Fruit fly (Drosophila melanogaster) whole organism, embryonic: ENCODE results near the gene AstC.

Experiments
- Aef1 ChIP-seq: fragments of 200-800 bp; sonication (Bioruptor generic); IDR thresholded peaks from 3 replicates; pipeline ENCODE4 v1.3.6; 2022; ENCODE audit warnings: missing biosample characterization, missing genetic modification characterization
- CG10431 ChIP-seq: fragments of 200-800 bp; sonication (Bioruptor generic); optimal IDR thresholded peaks from 3 replicates; lab custom pipeline; 2018; ENCODE audit warnings: missing biosample characterization, mild to moderate bottlenecking, missing genetic modification characterization
- CG13424 ChIP-seq: fragments of 200-800 bp; sonication (Bioruptor generic); optimal IDR thresholded peaks from 2 replicates; lab custom pipeline; 2019; ENCODE audit warnings: missing biosample characterization, mild to moderate bottlenecking, missing genetic modification characterization, moderate library complexity
- CG15269 ChIP-seq: fragments of 200-800 bp; sonication (Bioruptor generic); optimal IDR thresholded peaks from 2 replicates; lab custom pipeline; 2018; ENCODE audit warnings: missing biosample characterization, mild to moderate bottlenecking, missing genetic modification characterization, moderate library complexity
- CG17328 ChIP-seq: fragments of 200-800 bp; sonication (Bioruptor generic); IDR thresholded peaks from 2 replicates; pipeline ENCODE4 v1.3.6; 2022; ENCODE audit warnings: missing biosample characterization, missing genetic modification characterization
- CG17802 ChIP-seq: fragments of 200-800 bp; sonication (Bioruptor generic); optimal IDR thresholded peaks from 2 replicates; lab custom pipeline; 2018; ENCODE audit warnings: missing biosample characterization, mild to moderate bottlenecking, missing genetic modification characterization, moderate library complexity
- CG2712 ChIP-seq: fragments of 200-800 bp; optimal IDR thresholded peaks from 3 replicates; lab custom pipeline; 2019; ENCODE audit warnings: missing biosample characterization, mild to moderate bottlenecking, missing genetic modification characterization, moderate library complexity
- CG3163 ChIP-seq: fragments of 200-800 bp; sonication (Bioruptor generic); optimal IDR thresholded peaks from 3 replicates; lab custom pipeline; 2016; ENCODE audit warnings: missing biosample characterization, missing genetic modification characterization
- CG7271 ChIP-seq: fragments of 200-800 bp; sonication (Bioruptor generic); optimal IDR thresholded peaks from 2 replicates; lab custom pipeline; 2018; ENCODE audit warnings: missing biosample characterization, mild to moderate bottlenecking, missing genetic modification characterization, moderate library complexity
- CG7556 ChIP-seq: fragments of 200-800 bp; sonication (Bioruptor generic); optimal IDR thresholded peaks from 2 replicates; lab custom pipeline; 2017; ENCODE audit warnings: missing biosample characterization, mild to moderate bottlenecking, missing genetic modification characterization
- E2f1 ChIP-seq: fragments of 200-800 bp; sonication (Bioruptor generic); IDR thresholded peaks from 2 replicates; pipeline ENCODE4 v1.3.6; 2022; ENCODE audit warnings: missing biosample characterization, missing genetic modification characterization
- E2f2 ChIP-seq: fragments of 200-800 bp; sonication (Bioruptor generic); IDR thresholded peaks from 2 replicates; pipeline ENCODE4 v1.3.6; 2022; ENCODE audit warnings: missing biosample characterization, missing genetic modification characterization
- Gug ChIP-seq: fragments of 200-800 bp; sonication (Bioruptor generic); IDR thresholded peaks from 4 replicates; pipeline ENCODE4 v1.3.6; 2022; ENCODE audit warnings: missing biosample characterization, missing genetic modification characterization
- H2.0 ChIP-seq: fragments of 200-800 bp; sonication (Bioruptor generic); IDR thresholded peaks from 2 replicates; pipeline ENCODE4 v1.3.6; 2022; ENCODE audit warnings: missing biosample characterization, missing genetic modification characterization
- Hr78 ChIP-seq, 2 experiments: fragments of 200-800 bp in 1 of 2; fragments of >200 bp in 1 of 2; sonication (Bioruptor generic) in 1 of 2; optimal IDR thresholded peaks; 2 replicates each; lab custom pipeline; 2017 to 2019; ENCODE audit warnings: missing biosample characterization in 2 of 2, missing genetic modification characterization in 2 of 2, mild to moderate bottlenecking in 1 of 2, moderate library complexity in 1 of 2
- Lpt ChIP-seq: fragments of >200 bp; optimal IDR thresholded peaks from 2 replicates; lab custom pipeline; 2018; ENCODE audit warnings: missing biosample characterization, missing genetic modification characterization
- MBD-R2 ChIP-seq: fragments of 200-800 bp; sonication (Bioruptor generic); IDR thresholded peaks from 2 replicates; pipeline ENCODE4 v1.3.6; 2022; ENCODE audit warnings: missing biosample characterization, missing genetic modification characterization
- Mad ChIP-seq: fragments of 200-800 bp; sonication (Bioruptor generic); optimal IDR thresholded peaks from 2 replicates; lab custom pipeline; 2016; ENCODE audit warnings: missing biosample characterization, missing genetic modification characterization
- Oaz ChIP-seq: fragments of 200-800 bp; sonication (Bioruptor generic); IDR thresholded peaks from 2 replicates; pipeline ENCODE4 v1.3.6; 2022; ENCODE audit warnings: missing biosample characterization, missing genetic modification characterization
- Optix ChIP-seq: fragments of 200-800 bp; sonication (Bioruptor generic); IDR thresholded peaks from 3 replicates; pipeline ENCODE4 v1.3.6; 2022; ENCODE audit warnings: missing biosample characterization, missing genetic modification characterization
- Rx ChIP-seq: fragments of 200-800 bp; sonication (Bioruptor generic); IDR thresholded peaks from 2 replicates; pipeline ENCODE4 v1.3.6; 2022; ENCODE audit warnings: missing biosample characterization, missing genetic modification characterization
- Sox102F ChIP-seq: fragments of 200-800 bp; sonication (Bioruptor generic); optimal IDR thresholded peaks from 2 replicates; lab custom pipeline; 2018; ENCODE audit warnings: missing biosample characterization, mild to moderate bottlenecking, missing genetic modification characterization, moderate library complexity
- ac ChIP-seq: fragments of 200-800 bp; sonication (Bioruptor generic); optimal IDR thresholded peaks from 3 replicates; lab custom pipeline; 2017; ENCODE audit warnings: missing biosample characterization, mild to moderate bottlenecking, missing genetic modification characterization
- ase ChIP-seq: fragments of 200-800 bp; sonication (Bioruptor generic); IDR thresholded peaks from 3 replicates; pipeline ENCODE4 v1.3.6; 2022; ENCODE audit warnings: missing biosample characterization, missing genetic modification characterization
- bsh ChIP-seq, 2 experiments: fragments of 200-800 bp; sonication (Bioruptor generic); optimal IDR thresholded peaks; 2 replicates each; lab custom pipeline; 2017 to 2018; ENCODE audit warnings: mild to moderate bottlenecking in 2 of 2, missing biosample characterization in 2 of 2, missing genetic modification characterization in 2 of 2, moderate library complexity in 1 of 2
- ci ChIP-seq: fragments of 200-800 bp; sonication (Bioruptor generic); IDR thresholded peaks from 3 replicates; pipeline ENCODE4 v1.3.6; 2022; ENCODE audit warnings: missing biosample characterization, missing genetic modification characterization
- dmrt99B ChIP-seq: fragments of 200-800 bp; sonication (Bioruptor generic); optimal IDR thresholded peaks from 2 replicates; lab custom pipeline; 2018; ENCODE audit warnings: missing biosample characterization, mild to moderate bottlenecking, missing genetic modification characterization, moderate library complexity
- dysf ChIP-seq: fragments of 200-800 bp; sonication (Bioruptor generic); IDR thresholded peaks from 3 replicates; pipeline ENCODE4 v1.3.6; 2022; ENCODE audit warnings: missing biosample characterization, missing genetic modification characterization
- gce ChIP-seq: fragments of 200-800 bp; sonication (Bioruptor generic); IDR thresholded peaks from 3 replicates; pipeline ENCODE4 v1.3.6; 2022; ENCODE audit warnings: missing biosample characterization, missing genetic modification characterization
- gcm ChIP-seq: fragments of 200-800 bp; sonication (Bioruptor generic); optimal IDR thresholded peaks from 2 replicates; lab custom pipeline; 2019; ENCODE audit warnings: missing biosample characterization, mild to moderate bottlenecking, missing genetic modification characterization, moderate library complexity
- grau ChIP-seq: fragments of 200-800 bp; optimal IDR thresholded peaks from 3 replicates; lab custom pipeline; 2019; ENCODE audit warnings: missing biosample characterization, mild to moderate bottlenecking, missing genetic modification characterization, moderate library complexity
- hkb ChIP-seq, 2 experiments: fragments of 200-800 bp in 1 of 2; fragments of >200 bp in 1 of 2; sonication (Bioruptor generic) in 1 of 2; IDR thresholded peaks in 1 of 2; optimal IDR thresholded peaks in 1 of 2; 2 replicates each; pipeline versions ENCODE4 v1.3.6 to Lab custom; 2017 to 2022; ENCODE audit warnings: missing biosample characterization in 1 of 2, missing genetic modification characterization in 1 of 2
- klu ChIP-seq: fragments of 200-800 bp; sonication (Bioruptor generic); IDR thresholded peaks from 2 replicates; pipeline ENCODE4 v1.3.6; 2022; ENCODE audit warnings: missing biosample characterization, missing genetic modification characterization
- lbe ChIP-seq: fragments of 200-800 bp; sonication (Bioruptor generic); optimal IDR thresholded peaks from 2 replicates; lab custom pipeline; 2016; ENCODE audit warnings: missing biosample characterization, mild to moderate bottlenecking, missing genetic modification characterization
- nau ChIP-seq: fragments of 200-800 bp; sonication (Bioruptor generic); optimal IDR thresholded peaks from 3 replicates; lab custom pipeline; 2017; ENCODE audit warnings: missing biosample characterization, mild to moderate bottlenecking, missing genetic modification characterization, missing genetic modification reagents
- onecut ChIP-seq: fragments of 200-800 bp; sonication (Bioruptor generic); IDR thresholded peaks from 2 replicates; pipeline ENCODE4 v1.3.6; 2022; ENCODE audit warnings: missing biosample characterization, missing genetic modification characterization
- pan ChIP-seq, 4 experiments: fragments of >200 bp in 3 of 4; fragments of 200-800 bp in 1 of 4; sonication (Bioruptor generic) in 1 of 4; optimal IDR thresholded peaks in 3 of 4; IDR thresholded peaks in 1 of 4; 2 replicates each; pipeline versions ENCODE4 v1.3.6 to Lab custom; 2017 to 2022; ENCODE audit warnings: missing biosample characterization in 2 of 4, missing genetic modification characterization in 2 of 4, mixed read lengths in 1 of 4
- ranshi ChIP-seq: fragments of 200-800 bp; sonication (Bioruptor generic); IDR thresholded peaks from 2 replicates; pipeline ENCODE4 v1.3.6; 2022; ENCODE audit warnings: missing biosample characterization, missing genetic modification characterization
- row ChIP-seq: fragments of 200-800 bp; sonication (Bioruptor generic); IDR thresholded peaks from 3 replicates; pipeline ENCODE4 v1.3.6; 2022; ENCODE audit warnings: missing biosample characterization, missing genetic modification characterization
- sens ChIP-seq: fragments of 200-800 bp; sonication (Bioruptor generic); peaks from one replicate; lab custom pipeline; 2016; ENCODE audit warnings: missing biosample characterization, missing genetic modification characterization
- sisA ChIP-seq: fragments of 200-800 bp; sonication (Bioruptor generic); IDR thresholded peaks from 2 replicates; pipeline ENCODE4 v1.3.6; 2022; ENCODE audit warnings: missing biosample characterization, missing genetic modification characterization
- slbo ChIP-seq: fragments of 200-800 bp; sonication (Bioruptor generic); IDR thresholded peaks from 2 replicates; pipeline ENCODE4 v1.3.6; 2022; ENCODE audit warnings: missing biosample characterization, missing genetic modification characterization
- tio ChIP-seq: fragments of 200-800 bp; sonication (Bioruptor generic); optimal IDR thresholded peaks from 2 replicates; lab custom pipeline; 2017; ENCODE audit warnings: missing biosample characterization, missing genetic modification characterization, inconsistent platforms
- unc-4 ChIP-seq: fragments of 200-800 bp; sonication (Bioruptor generic); IDR thresholded peaks from 2 replicates; pipeline ENCODE4 v1.3.6; 2022; ENCODE audit warnings: missing biosample characterization, missing genetic modification characterization; ENCODE audit not compliant: partially characterized antibody
- unpg ChIP-seq: fragments of 200-800 bp; sonication (Bioruptor generic); optimal IDR thresholded peaks from 3 replicates; lab custom pipeline; 2018; ENCODE audit warnings: missing biosample characterization, mild to moderate bottlenecking, missing genetic modification characterization, moderate library complexity
- vvl ChIP-seq: fragments of 200-800 bp; sonication (Bioruptor generic); IDR thresholded peaks from 2 replicates; pipeline ENCODE4 v1.3.6; 2022; ENCODE audit warnings: missing biosample characterization, missing genetic modification characterization
- wor ChIP-seq: fragments of 200-800 bp; sonication (Bioruptor generic); IDR thresholded peaks from 2 replicates; pipeline ENCODE4 v1.3.6; 2022; ENCODE audit warnings: missing biosample characterization, missing genetic modification characterization

The AstC gene

dm6 chr2L:11053018-11053807, 28.0 kb downstream of the AstC start (continued):
- TF ChIP-seq Gug (GFP tag; lab: Robert Waterston, UW) (peak; percentile 14; the same call in 1 of the 4 replicates), unc-4 (GFP tag; lab: Robert Waterston, UW) (no peak), Rx (0 out of 2 replicates have a peak, but pooled peaks have one; percentile 11), sisA (GFP tag; lab: Robert Waterston, UW) (0 out of 2 replicates have a peak, but pooled peaks have one; percentile 37), dysf (peak; percentile 56; the same call in 2 of the 3 replicates), grau (tag; lab: Kevin White, UChicago) (peak; percentile 74), E2f1 (GFP tag; lab: Robert Waterston, UW) (0 out of 2 replicates have a peak, but pooled peaks have one; percentile 15), pan (optimal IDR thresholded peaks at IDR 0.05; lab: Kevin White, UChicago) (no peak), pan (GFP tag; optimal IDR thresholded peaks at IDR 0.05 in 1 of 2, IDR thresholded peaks at IDR 0.05 in 1 of 2) (peak in 1 of 2 experiments; percentile 75), Lpt (GFP tag; lab: Kevin White, UChicago) (no peak), CG3163 (GFP tag; lab: Kevin White, UChicago) (no peak), CG17328 (peak; percentile 57; the same call in 1 of the 2 replicates), ac (GFP tag; lab: Kevin White, UChicago) (no peak), MBD-R2 (GFP tag; lab: Robert Waterston, UW) (no peak), ase (0 out of 3 replicates have a peak, but pooled peaks have one; percentile 36), H2.0 (GFP tag; lab: Robert Waterston, UW) (peak; percentile 58; the same call in 1 of the 2 replicates), tio (GFP tag; lab: Kevin White, UChicago) (no peak), bsh (GFP tag; optimal IDR thresholded peaks at IDR 0.05; lab: Kevin White, UChicago) (peak in 1 of 2 experiments; percentile 29), E2f2 (GFP tag; lab: Robert Waterston, UW) (peak; percentile 21; the same call in 1 of the 2 replicates), Hr78 (GFP tag; optimal IDR thresholded peaks at IDR 0.05; lab: Kevin White, UChicago) (peak in 1 of 2 experiments; percentile 62), slbo (GFP tag; lab: Robert Waterston, UW) (peak; percentile 29; the same call in 1 of the 2 replicates), CG7271 (no peak), dmrt99B (peak; percentile 57), gcm (no peak), row (GFP tag; lab: Robert Waterston, UW) (peak; percentile 65), CG7556 (GFP tag; lab: Kevin White, UChicago) (no peak), unpg (GFP tag; lab: Kevin White, UChicago) (peak; percentile 28), sens (peak; percentile 13), onecut (GFP tag; lab: Robert Waterston, UW) (peak; percentile 10; the same call in 1 of the 2 replicates), Optix (peak; percentile 42; the same call in 1 of the 3 replicates), wor (GFP tag; lab: Robert Waterston, UW) (0 out of 2 replicates have a peak, but pooled peaks have one; percentile 11), klu (GFP tag; lab: Robert Waterston, UW) (0 out of 2 replicates have a peak, but pooled peaks have one; percentile 7), vvl (GFP tag; lab: Robert Waterston, UW) (peak; percentile 27; the same call in 1 of the 2 replicates), Mad (GFP tag; lab: Kevin White, UChicago) (no peak), CG17802 (tag; lab: Kevin White, UChicago) (no peak), gce (peak; percentile 13; the same call in 1 of the 3 replicates), nau (GFP tag; lab: Kevin White, UChicago) (no peak), CG2712 (tag; lab: Kevin White, UChicago) (peak; percentile 2), Oaz (GFP tag; lab: Robert Waterston, UW) (peak; percentile 48; the same call in 1 of the 2 replicates), Aef1 (GFP tag; lab: Robert Waterston, UW) (peak; percentile 48; the same call in 2 of the 3 replicates), CG15269 (peak; percentile 37), lbe (peak; percentile 91), Sox102F (GFP tag; lab: Kevin White, UChicago) (peak; percentile 44), CG10431 (GFP tag; lab: Kevin White, UChicago) (no peak), ci (GFP tag; lab: Robert Waterston, UW) (peak; percentile 55; the same call in 1 of the 3 replicates), hkb (optimal IDR thresholded peaks at IDR 0.05; lab: Kevin White, UChicago) (no peak), hkb (GFP tag; IDR thresholded peaks at IDR 0.05; lab: Robert Waterston, UW) (peak; percentile 57), CG13424 (tag; lab: Kevin White, UChicago) (peak; percentile 1), ranshi (0 out of 2 replicates have a peak, but pooled peaks have one; percentile 34)
